Worm (Caenorhabditis elegans): Measurements from ENCODE around the gene F49F1.15.

ce11 chrIV:4083094-4083493 lies 31.3 kb downstream of the F49F1.15 start:
- TF ChIP-seq klf-2 (GFP tag; conservative IDR thresholded peaks at IDR 0.05), result no peak
- no peak for TF ChIP-seq ztf-23 (GFP tag; IDR thresholded peaks at IDR 0.05)

Measured in whole organism, midembryonic.